Fruit fly (Drosophila melanogaster) whole organism, prepupa: ENCODE data around the gene Osi6.

Experiments used
- Blimp-1 ChIP-seq: fragments of 200-800 bp; sonication (Bioruptor generic); optimal IDR thresholded peaks from 3 replicates; lab custom pipeline; 2017; ENCODE audit warnings: missing biosample characterization, missing genetic modification characterization, mild to moderate bottlenecking, moderate library complexity, missing genetic modification reagents
- CG11762 ChIP-seq: fragments of 200-800 bp; sonication (Bioruptor generic); optimal IDR thresholded peaks from 3 replicates; lab custom pipeline; 2016; ENCODE audit warnings: missing biosample characterization, missing genetic modification characterization; ENCODE audit not compliant: insufficient read depth
- CG11902 ChIP-seq: fragments of 200-800 bp; sonication (Bioruptor generic); optimal IDR thresholded peaks from 3 replicates; lab custom pipeline; 2016; ENCODE audit warnings: missing biosample characterization, missing genetic modification characterization
- CG15336 ChIP-seq: fragments of 200-800 bp; sonication (Bioruptor generic); IDR thresholded peaks from 2 replicates; pipeline ENCODE4 v1.3.6; 2022; ENCODE audit warnings: missing biosample characterization, missing genetic modification characterization
- CG3032 ChIP-seq: fragments of 200-800 bp; optimal IDR thresholded peaks from 2 replicates; lab custom pipeline; 2019; ENCODE audit warnings: missing biosample characterization, mild to moderate bottlenecking, missing genetic modification characterization, moderate library complexity
- CG32006 ChIP-seq: fragments of 200-800 bp; sonication (Bioruptor generic); optimal IDR thresholded peaks from 3 replicates; lab custom pipeline; 2017; ENCODE audit warnings: missing biosample characterization, mild to moderate bottlenecking, missing genetic modification characterization
- CG3919 ChIP-seq: fragments of 200-800 bp; sonication (Bioruptor generic); optimal IDR thresholded peaks from 3 replicates; lab custom pipeline; 2016; ENCODE audit warnings: missing biosample characterization, missing genetic modification characterization
- CG4318 ChIP-seq: fragments of 200-800 bp; sonication (Bioruptor generic); optimal IDR thresholded peaks from 3 replicates; lab custom pipeline; 2017; ENCODE audit warnings: missing biosample characterization, mild to moderate bottlenecking, missing genetic modification characterization
- CG6163 ChIP-seq: fragments of 200-800 bp; sonication (Bioruptor generic); IDR thresholded peaks from 3 replicates; pipeline ENCODE4 v1.3.6; 2022; ENCODE audit warnings: missing biosample characterization, missing genetic modification characterization
- CG6276 ChIP-seq: fragments of 200-800 bp; sonication (Bioruptor generic); optimal IDR thresholded peaks from 2 replicates; lab custom pipeline; 2017; ENCODE audit warnings: missing biosample characterization, mild to moderate bottlenecking, missing genetic modification characterization
- CG6792 ChIP-seq: fragments of 200-800 bp; sonication (Bioruptor generic); optimal IDR thresholded peaks from 3 replicates; lab custom pipeline; 2016; ENCODE audit warnings: missing biosample characterization, missing genetic modification characterization
- CG6854 ChIP-seq: fragments of 200-800 bp; sonication (Bioruptor generic); optimal IDR thresholded peaks from 2 replicates; lab custom pipeline; 2017; ENCODE audit warnings: missing biosample characterization, mild to moderate bottlenecking, missing genetic modification characterization
- CG8119 ChIP-seq: fragments of 200-800 bp; sonication (Bioruptor generic); IDR thresholded peaks from 3 replicates; pipeline ENCODE4 v1.3.6; 2022; ENCODE audit warnings: missing biosample characterization, missing genetic modification characterization
- CG8319 ChIP-seq: fragments of 200-800 bp; sonication (Bioruptor generic); optimal IDR thresholded peaks from 3 replicates; lab custom pipeline; 2016; ENCODE audit warnings: missing biosample characterization, missing genetic modification characterization
- CG8632 ChIP-seq: fragments of 200-800 bp; sonication (Bioruptor generic); optimal IDR thresholded peaks from 3 replicates; lab custom pipeline; 2016; ENCODE audit warnings: missing biosample characterization, missing genetic modification characterization
- CG9139 ChIP-seq: fragments of 200-800 bp; sonication (Bioruptor generic); optimal IDR thresholded peaks from 3 replicates; lab custom pipeline; 2017; ENCODE audit warnings: missing biosample characterization, mild to moderate bottlenecking, missing genetic modification characterization
- Eip78C ChIP-seq: fragments of 200-800 bp; sonication (Bioruptor generic); peaks from one replicate; lab custom pipeline; 2016; ENCODE audit warnings: missing biosample characterization, missing genetic modification characterization
- Ets21C ChIP-seq: fragments of 200-800 bp; sonication (Bioruptor generic); optimal IDR thresholded peaks from 3 replicates; lab custom pipeline; 2016; ENCODE audit warnings: missing biosample characterization, missing genetic modification characterization
- Ets96B ChIP-seq: fragments of 200-800 bp; optimal IDR thresholded peaks from 2 replicates; lab custom pipeline; 2019; ENCODE audit warnings: missing biosample characterization, mild to moderate bottlenecking, missing genetic modification characterization, moderate library complexity
- Gug ChIP-seq: fragments of 200-800 bp; sonication (Bioruptor generic); IDR thresholded peaks from 2 replicates; pipeline ENCODE4 v1.3.6; 2022; ENCODE audit warnings: missing biosample characterization, missing genetic modification characterization
- Hr38 ChIP-seq: sonication (Bioruptor generic); optimal IDR thresholded peaks from 2 replicates; lab custom pipeline; 2016; ENCODE audit warnings: missing biosample characterization, missing genetic modification characterization
- Hr4 ChIP-seq: fragments of 200-800 bp; sonication (Bioruptor generic); optimal IDR thresholded peaks from 3 replicates; lab custom pipeline; 2016; ENCODE audit warnings: missing biosample characterization, missing genetic modification characterization
- Lpt ChIP-seq: fragments of 200-800 bp; sonication (Bioruptor generic); optimal IDR thresholded peaks from 3 replicates; lab custom pipeline; 2016; ENCODE audit warnings: missing biosample characterization, missing genetic modification characterization
- OdsH ChIP-seq: fragments of 200-800 bp; sonication (Bioruptor generic); optimal IDR thresholded peaks from 3 replicates; lab custom pipeline; 2016; ENCODE audit warnings: missing biosample characterization, missing genetic modification characterization
- Sox14 ChIP-seq: fragments of 200-800 bp; sonication (Bioruptor generic); optimal IDR thresholded peaks from 3 replicates; lab custom pipeline; 2016; ENCODE audit warnings: missing biosample characterization, missing genetic modification characterization
- achi ChIP-seq: fragments of 200-800 bp; sonication (Bioruptor generic); optimal IDR thresholded peaks from 3 replicates; lab custom pipeline; 2016; ENCODE audit warnings: missing biosample characterization, missing genetic modification characterization
- acj6 ChIP-seq: fragments of 200-800 bp; sonication (Bioruptor generic); optimal IDR thresholded peaks from 3 replicates; lab custom pipeline; 2016; ENCODE audit warnings: missing biosample characterization, missing genetic modification characterization
- cyc ChIP-seq: fragments of 200-800 bp; sonication (Bioruptor generic); optimal IDR thresholded peaks from 3 replicates; lab custom pipeline; 2016; ENCODE audit warnings: missing biosample characterization, missing genetic modification characterization
- dac ChIP-seq: fragments of 200-800 bp; sonication (Bioruptor generic); optimal IDR thresholded peaks from 2 replicates; lab custom pipeline; 2017; ENCODE audit warnings: missing biosample characterization, mild to moderate bottlenecking, missing genetic modification characterization
- fd59A ChIP-seq: fragments of 200-800 bp; sonication (Bioruptor generic); optimal IDR thresholded peaks from 2 replicates; lab custom pipeline; 2017; ENCODE audit warnings: missing biosample characterization, mild to moderate bottlenecking, missing genetic modification characterization, missing genetic modification reagents
- lz ChIP-seq: fragments of 200-800 bp; sonication (Bioruptor generic); optimal IDR thresholded peaks from 3 replicates; lab custom pipeline; 2016; ENCODE audit warnings: missing biosample characterization, missing genetic modification characterization
- net ChIP-seq: fragments of 200-800 bp; sonication (Bioruptor generic); optimal IDR thresholded peaks from 3 replicates; lab custom pipeline; 2016; ENCODE audit warnings: missing biosample characterization, missing genetic modification characterization
- pdm3 ChIP-seq: fragments of 200-800 bp; sonication (Bioruptor generic); optimal IDR thresholded peaks from 3 replicates; lab custom pipeline; 2016; ENCODE audit warnings: missing biosample characterization, missing genetic modification characterization
- salr ChIP-seq, 2 experiments: fragments of 200-800 bp; sonication (Bioruptor generic); optimal IDR thresholded peaks; 3 replicates each; lab custom pipeline; 2016 to 2018; ENCODE audit warnings: missing biosample characterization in 2 of 2, missing genetic modification characterization in 2 of 2, mild to moderate bottlenecking in 1 of 2
- vri ChIP-seq: fragments of 200-800 bp; sonication (Bioruptor generic); optimal IDR thresholded peaks from 3 replicates; lab custom pipeline; 2016; ENCODE audit warnings: missing biosample characterization, mild to moderate bottlenecking, missing genetic modification characterization

The Osi6 gene

dm6 chr3R:6221681-6222080, 12.8 kb upstream of the Osi6 start, which contains the start of gene Osi4:
Gene Osi4, minus strand, starts transcription at chr3R:6221781.
- TF ChIP-seq dac, result no peak
- no peak for TF ChIP-seq lz (GFP tag; lab: Kevin White, UChicago)
- TF ChIP-seq CG8119, result no peak
- TF ChIP-seq CG11762 (GFP tag; lab: Kevin White, UChicago), result no peak
- no peak for TF ChIP-seq CG11902 (GFP tag; lab: Kevin White, UChicago)
- no peak for TF ChIP-seq CG8632 (GFP tag; lab: Kevin White, UChicago)
- TF ChIP-seq Ets21C (GFP tag; lab: Kevin White, UChicago), result no peak
- TF ChIP-seq pdm3, result no peak
- TF ChIP-seq CG4318 (GFP tag; lab: Kevin White, UChicago), result no peak
- no peak for TF ChIP-seq CG6792 (GFP tag; lab: Kevin White, UChicago)
- TF ChIP-seq CG6854 (GFP tag; lab: Kevin White, UChicago), result no peak
- TF ChIP-seq Sox14 (GFP tag; lab: Kevin White, UChicago), result no peak
- TF ChIP-seq, all 60 proteins: peak for 0

DNA sequence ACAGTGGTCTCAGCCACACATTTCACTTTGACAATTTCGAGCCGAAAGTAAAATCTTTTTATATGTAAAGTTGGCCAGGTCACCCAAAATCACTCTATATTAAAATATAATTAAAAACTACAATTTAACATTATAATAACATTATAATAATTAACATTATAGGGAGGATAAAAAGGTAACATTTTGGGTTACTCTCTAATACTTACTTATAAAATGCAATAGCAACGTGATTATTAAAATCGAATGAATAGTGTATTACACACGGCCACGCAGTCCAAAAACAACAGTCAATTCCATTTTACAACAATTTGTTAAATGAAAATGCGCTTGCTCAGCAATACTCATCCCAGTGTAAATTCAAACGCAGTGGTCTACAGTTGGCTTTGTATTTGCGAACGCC, 12.4 kb upstream of the Osi6 start:
- TF ChIP-seq CG3032 (no peak), salr (GFP tag; optimal IDR thresholded peaks at IDR 0.05; lab: Kevin White, UChicago) (peak in 1 of 2 experiments; percentile 21), CG8632 (GFP tag; lab: Kevin White, UChicago) (peak; percentile 5), Gug (GFP tag; lab: Robert Waterston, UW) (no peak), CG4318 (GFP tag; lab: Kevin White, UChicago) (peak; percentile 66), OdsH (peak; percentile 10), Ets96B (tag; lab: Kevin White, UChicago) (no peak), vri (no peak), CG6276 (GFP tag; lab: Kevin White, UChicago) (peak; percentile 33), fd59A (no peak), net (GFP tag; lab: Kevin White, UChicago) (no peak), achi (peak; percentile 40), CG9139 (GFP tag; lab: Kevin White, UChicago) (no peak), Hr38 (GFP tag; lab: Kevin White, UChicago) (no peak), CG32006 (GFP tag; lab: Kevin White, UChicago) (peak; percentile 77), Blimp-1 (GFP tag; lab: Kevin White, UChicago) (no peak), Lpt (GFP tag; lab: Kevin White, UChicago) (no peak), CG8119 (peak; percentile 44; the same call in 1 of the 3 replicates), CG15336 (GFP tag; lab: Robert Waterston, UW) (0 out of 2 replicates have a peak, but pooled peaks have one; percentile 25), CG11762 (GFP tag; lab: Kevin White, UChicago) (no peak), CG3919 (GFP tag; lab: Kevin White, UChicago) (peak; percentile 5), Hr4 (GFP tag; lab: Kevin White, UChicago) (peak; percentile 26), Eip78C (peak; percentile 68), CG6792 (GFP tag; lab: Kevin White, UChicago) (no peak), acj6 (GFP tag; lab: Kevin White, UChicago) (peak; percentile 18)

dm6 chr3R:6226156-6226555, 8.4 kb upstream of the Osi6 start:
- TF ChIP-seq CG4318 (GFP tag; lab: Kevin White, UChicago), result no peak
- peak; percentile 9 for TF ChIP-seq Eip78C
- no peak for TF ChIP-seq CG8319 (GFP tag; lab: Kevin White, UChicago)
- no peak for TF ChIP-seq Lpt (GFP tag; lab: Kevin White, UChicago)
- no peak for TF ChIP-seq cyc (GFP tag; lab: Kevin White, UChicago)
- TF ChIP-seq CG3032, result no peak
- no peak for TF ChIP-seq CG6163 (GFP tag; lab: Robert Waterston, UW)
- TF ChIP-seq Blimp-1 (GFP tag; lab: Kevin White, UChicago), result peak; percentile 59
- no peak for TF ChIP-seq acj6 (GFP tag; lab: Kevin White, UChicago)
- no peak for TF ChIP-seq Hr4 (GFP tag; lab: Kevin White, UChicago)
